Worm (Caenorhabditis elegans) whole organism, mixed stage, embryonic: Measurements from ENCODE around the gene nhr-15.

ENCODE experiments used
- M03D4.4 ChIP-seq: sonication (generic microtip); optimal IDR thresholded peaks from 2 replicates; lab custom pipeline; 2017; ENCODE audit warnings: mild to moderate bottlenecking, missing genetic modification characterization, missing compliant biosample characterization
- bed-3 ChIP-seq: fragments of 200-800 bp; sonication (Bioruptor generic); optimal IDR thresholded peaks from 3 replicates; lab custom pipeline; 2018; ENCODE audit warnings: mild to moderate bottlenecking, missing genetic modification characterization, moderate library complexity, missing compliant biosample characterization
- blmp-1 ChIP-seq: fragments of 150-350 bp; optimal IDR thresholded peaks from 2 replicates; lab custom pipeline; 2014; ENCODE audit warnings: missing biosample characterization, missing genetic modification characterization
- ceh-39 ChIP-seq: fragments of 150-350 bp; optimal IDR thresholded peaks from 2 replicates; lab custom pipeline; 2014; ENCODE audit warnings: missing biosample characterization, missing genetic modification characterization
- ceh-43 ChIP-seq: fragments of 200-800 bp; sonication (Bioruptor generic); optimal IDR thresholded peaks from 2 replicates; lab custom pipeline; 2018; ENCODE audit warnings: mild to moderate bottlenecking, missing genetic modification characterization, moderate library complexity, missing compliant biosample characterization
- ceh-83 ChIP-seq: fragments of 200-800 bp; sonication (Bioruptor generic); optimal IDR thresholded peaks from 2 replicates; lab custom pipeline; 2018; ENCODE audit warnings: mild to moderate bottlenecking, missing genetic modification characterization, missing compliant biosample characterization
- ces-1 ChIP-seq: fragments of 150-350 bp; optimal IDR thresholded peaks from 2 replicates; lab custom pipeline; 2014; ENCODE audit warnings: missing biosample characterization, missing genetic modification reagents, missing genetic modification characterization
- cnd-1 ChIP-seq: fragments of 200-800 bp; sonication (Bioruptor generic); optimal IDR thresholded peaks from 2 replicates; lab custom pipeline; 2018; ENCODE audit warnings: mild to moderate bottlenecking, missing genetic modification characterization, missing compliant biosample characterization
- drap-1 ChIP-seq: fragments of 200-800 bp; sonication (Bioruptor generic); optimal IDR thresholded peaks from 3 replicates; lab custom pipeline; 2018; ENCODE audit warnings: mild to moderate bottlenecking, missing genetic modification characterization, missing compliant biosample characterization
- elt-1 ChIP-seq: sonication (generic microtip); optimal IDR thresholded peaks from 2 replicates; lab custom pipeline; 2017; ENCODE audit warnings: missing genetic modification characterization, mild to moderate bottlenecking, missing compliant biosample characterization, antibody characterized with exemption, moderate library complexity, borderline replicate concordance; ENCODE audit not compliant: insufficient read depth
- elt-3 ChIP-seq: fragments of 150-350 bp; optimal IDR thresholded peaks from 2 replicates; lab custom pipeline; 2014; ENCODE audit warnings: missing biosample characterization, missing genetic modification characterization
- flh-1 ChIP-seq: fragments of 200-800 bp; sonication (Bioruptor generic); optimal IDR thresholded peaks from 2 replicates; lab custom pipeline; 2018; ENCODE audit warnings: mild to moderate bottlenecking, missing genetic modification characterization, moderate library complexity, missing compliant biosample characterization
- hlh-1 ChIP-seq: fragments of 150-350 bp; optimal IDR thresholded peaks from 2 replicates; lab custom pipeline; 2014; ENCODE audit warnings: missing biosample characterization, missing genetic modification reagents, missing genetic modification characterization
- lin-13 ChIP-seq: fragments of 150-350 bp; optimal IDR thresholded peaks from 2 replicates; lab custom pipeline; 2014; ENCODE audit warnings: missing biosample characterization, missing genetic modification characterization
- lin-32 ChIP-seq: fragments of 200-800 bp; sonication (Bioruptor generic); optimal IDR thresholded peaks from 2 replicates; lab custom pipeline; 2018; ENCODE audit warnings: mild to moderate bottlenecking, missing genetic modification characterization, missing compliant biosample characterization
- lsy-2 ChIP-seq: fragments of 150-350 bp; optimal IDR thresholded peaks from 2 replicates; lab custom pipeline; 2014; ENCODE audit warnings: missing biosample characterization, missing genetic modification characterization
- mab-5 ChIP-seq: fragments of 150-350 bp; optimal IDR thresholded peaks from 2 replicates; lab custom pipeline; 2014; ENCODE audit warnings: missing biosample characterization, missing genetic modification characterization
- mep-1 ChIP-seq: fragments of 150-350 bp; optimal IDR thresholded peaks from 2 replicates; lab custom pipeline; 2017; ENCODE audit warnings: missing biosample characterization, missing genetic modification reagents, missing genetic modification characterization, inconsistent platforms
- mls-2 ChIP-seq: sonication (generic microtip); optimal IDR thresholded peaks from 2 replicates; lab custom pipeline; 2016; ENCODE audit warnings: mild to moderate bottlenecking, missing genetic modification characterization, moderate library complexity, missing compliant biosample characterization
- nhr-2 ChIP-seq: fragments of 150-350 bp; optimal IDR thresholded peaks from 2 replicates; lab custom pipeline; 2014; ENCODE audit warnings: missing biosample characterization, missing genetic modification characterization
- nhr-237 ChIP-seq: fragments of 150-350 bp; optimal IDR thresholded peaks from 2 replicates; lab custom pipeline; 2014; ENCODE audit warnings: missing biosample characterization, missing genetic modification characterization
- nhr-28 ChIP-seq: fragments of 150-350 bp; optimal IDR thresholded peaks from 2 replicates; lab custom pipeline; 2014; ENCODE audit warnings: missing biosample characterization, missing genetic modification characterization
- nhr-76 ChIP-seq: sonication (generic microtip); optimal IDR thresholded peaks from 2 replicates; lab custom pipeline; 2017; ENCODE audit warnings: missing biosample characterization, missing genetic modification characterization
- pha-4 ChIP-seq: fragments of 150-350 bp; optimal IDR thresholded peaks from 2 replicates; lab custom pipeline; 2018; ENCODE audit warnings: missing biosample characterization, missing genetic modification reagents, missing genetic modification characterization
- sem-2 ChIP-seq: fragments of 200-800 bp; sonication (Bioruptor generic); optimal IDR thresholded peaks from 2 replicates; lab custom pipeline; 2018; ENCODE audit warnings: mild to moderate bottlenecking, missing genetic modification characterization, missing compliant biosample characterization
- snpc-4 ChIP-seq: fragments of 150-350 bp; optimal IDR thresholded peaks from 2 replicates; lab custom pipeline; 2014; ENCODE audit warnings: missing biosample characterization, missing genetic modification characterization
- sptf-1 ChIP-seq: sonication (generic microtip); optimal IDR thresholded peaks from 2 replicates; lab custom pipeline; 2017; ENCODE audit warnings: mild to moderate bottlenecking, missing genetic modification characterization, moderate library complexity, missing compliant biosample characterization
- tbx-8 ChIP-seq: fragments of 200-800 bp; sonication (Bioruptor generic); optimal IDR thresholded peaks from 2 replicates; lab custom pipeline; 2018; ENCODE audit warnings: mild to moderate bottlenecking, missing genetic modification characterization, moderate library complexity, missing compliant biosample characterization
- unc-120 ChIP-seq: sonication (generic microtip); optimal IDR thresholded peaks from 2 replicates; lab custom pipeline; 2017; ENCODE audit warnings: missing genetic modification characterization, missing compliant biosample characterization; ENCODE audit not compliant: poor library complexity, severe bottlenecking
- unc-62 ChIP-seq: fragments of 150-350 bp; optimal IDR thresholded peaks from 2 replicates; lab custom pipeline; 2014; ENCODE audit warnings: missing biosample characterization, missing genetic modification reagents, missing genetic modification characterization
- zip-8 ChIP-seq: fragments of 150-350 bp; optimal IDR thresholded peaks from 2 replicates; lab custom pipeline; 2014; ENCODE audit warnings: missing biosample characterization, missing genetic modification characterization
- ztf-11 ChIP-seq: fragments of 150-350 bp; optimal IDR thresholded peaks from 2 replicates; lab custom pipeline; 2014; ENCODE audit warnings: missing biosample characterization, missing genetic modification characterization

nhr-15 gene

DNA sequence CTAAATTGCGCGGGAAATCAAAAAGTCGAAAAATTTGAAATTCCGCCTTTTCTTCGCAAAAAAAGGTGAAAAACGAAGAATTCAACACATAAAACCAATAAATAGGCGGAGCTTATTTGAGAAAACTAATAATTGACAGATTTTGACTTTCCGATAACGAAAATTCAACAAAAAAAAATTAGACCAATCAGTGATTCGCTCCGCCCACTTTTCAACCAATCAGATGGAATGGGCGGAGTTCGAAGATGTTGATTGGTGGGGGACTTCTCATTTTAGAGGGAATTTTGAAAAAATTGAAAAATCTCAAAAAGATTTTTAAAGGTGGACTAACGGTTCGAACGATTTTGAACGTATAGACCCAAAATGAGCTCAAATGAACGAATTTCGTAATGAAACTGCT, 38.3 kb downstream of the nhr-15 start:
- TF ChIP-seq ces-1 (GFP tag; lab: Kevin White, UChicago) (no peak), ceh-39 (no peak), lin-13 (tag; lab: Kevin White, UChicago) (no peak), mls-2 (tag; lab: Kevin White, UChicago) (no peak)

DNA sequence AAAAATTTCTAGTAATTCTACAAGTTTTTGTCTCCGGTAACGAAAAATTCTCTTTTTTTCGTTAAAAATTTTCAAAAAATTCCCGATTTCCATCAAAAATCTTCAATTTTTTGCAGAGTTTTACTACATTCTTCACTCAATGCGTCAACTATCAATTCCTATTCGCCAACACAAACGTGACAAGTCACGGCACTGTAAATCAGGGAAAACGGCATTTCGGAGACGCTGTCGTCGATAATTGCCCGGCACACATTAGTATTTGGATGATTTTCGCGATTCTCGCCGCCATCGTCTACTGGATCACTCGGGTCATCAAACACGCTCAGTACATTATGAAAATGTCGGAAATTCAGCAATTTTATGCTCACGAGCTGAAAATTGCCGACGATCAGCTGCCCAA, 39.3 kb downstream of the nhr-15 start:
- TF ChIP-seq ceh-43 (no peak), ces-1 (GFP tag; lab: Kevin White, UChicago) (no peak), flh-1 (no peak), pha-4 (no peak), elt-1 (no peak), unc-62 (GFP tag; lab: Kevin White, UChicago) (no peak), hlh-1 (tag; lab: Kevin White, UChicago) (no peak), drap-1 (GFP tag; lab: Kevin White, UChicago) (no peak), elt-3 (tag; lab: Kevin White, UChicago) (no peak), nhr-28 (tag; lab: Kevin White, UChicago) (no peak), mab-5 (tag; lab: Kevin White, UChicago) (no peak), snpc-4 (no peak), mls-2 (tag; lab: Kevin White, UChicago) (no peak)

DNA sequence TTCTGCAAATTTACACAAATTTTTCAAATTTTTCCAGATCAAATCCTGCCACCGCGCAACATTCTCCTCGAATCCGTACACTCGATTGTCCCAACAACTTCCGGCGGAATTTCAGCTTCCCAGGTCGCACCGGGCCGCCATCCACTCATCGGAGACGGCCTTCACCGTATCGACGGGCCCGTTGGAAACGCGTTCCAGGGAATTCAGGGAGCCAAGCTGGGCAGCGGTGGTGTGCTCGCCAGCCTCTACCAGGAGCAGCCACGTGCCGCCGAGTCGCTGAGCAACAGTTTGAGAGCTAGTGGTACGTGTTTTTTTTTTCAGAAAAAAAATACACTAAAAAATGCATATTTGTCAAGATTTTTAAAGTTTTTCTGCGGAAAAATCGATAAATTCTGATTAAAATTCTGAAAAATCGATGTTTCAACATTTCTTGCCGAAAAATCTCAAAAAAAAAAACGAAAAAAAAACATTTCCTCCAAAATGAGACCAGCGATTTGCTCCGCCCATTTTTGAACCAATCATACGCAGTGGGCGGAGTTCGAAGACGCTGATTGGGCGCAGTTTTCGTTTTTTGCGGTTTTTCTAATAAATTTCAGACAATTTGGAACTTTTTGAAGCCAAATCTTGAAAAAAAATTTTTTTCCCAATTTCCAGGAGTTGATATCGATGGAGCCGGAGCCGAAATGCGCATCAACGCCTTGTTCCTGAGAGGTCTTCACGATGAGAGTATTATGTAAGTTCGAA, 44.6 kb downstream of the nhr-15 start:
- TF ChIP-seq lin-13 (tag; lab: Kevin White, UChicago) (no peak), lsy-2 (tag; lab: Kevin White, UChicago) (no peak), sem-2 (no peak), flh-1 (no peak), ztf-11 (tag; lab: Kevin White, UChicago) (no peak), unc-62 (GFP tag; lab: Kevin White, UChicago) (no peak), drap-1 (GFP tag; lab: Kevin White, UChicago) (no peak)

DNA sequence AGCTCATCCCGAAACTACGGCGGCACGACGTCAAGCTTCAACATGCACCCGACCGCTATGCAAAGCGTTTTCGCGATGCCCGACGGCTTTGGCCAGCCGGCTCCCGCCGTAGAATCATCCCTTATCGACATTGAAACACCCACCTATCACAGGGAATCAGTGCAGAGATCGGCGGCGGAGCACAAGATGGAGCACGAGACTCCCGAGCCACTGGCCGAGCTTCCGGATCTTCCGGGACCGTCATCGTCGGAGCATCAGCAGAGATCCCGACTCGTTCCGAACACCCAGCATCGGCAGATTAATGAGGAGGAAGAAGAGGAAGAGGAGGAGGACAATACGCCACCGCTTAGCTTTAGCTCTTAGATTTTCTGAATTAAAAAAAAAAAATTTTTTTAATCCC, 46.0 kb downstream of the nhr-15 start:
- TF ChIP-seq lsy-2 (tag; lab: Kevin White, UChicago) (no peak), nhr-76 (no peak), M03D4.4 (tag; lab: Kevin White, UChicago) (no peak), nhr-237 (tag; lab: Kevin White, UChicago) (no peak), nhr-28 (tag; lab: Kevin White, UChicago) (no peak)

DNA sequence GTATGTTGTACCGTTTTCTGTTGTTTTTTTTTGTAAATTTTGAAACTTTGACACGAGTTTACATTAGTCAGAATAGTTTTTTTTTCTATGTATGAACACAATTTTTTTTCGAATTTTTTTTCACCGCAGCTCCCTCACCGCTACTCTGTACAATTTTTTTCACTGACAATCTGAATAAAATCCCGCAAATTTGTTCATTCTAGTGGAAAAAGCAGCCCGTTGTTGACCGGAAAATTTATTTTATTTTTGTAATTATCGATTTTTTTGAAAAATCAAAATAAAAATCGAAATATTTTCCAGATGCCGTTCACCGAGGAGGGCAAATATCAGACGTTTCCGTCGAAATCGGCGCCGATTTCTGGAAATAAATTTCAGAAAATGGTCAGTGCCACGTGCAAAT, 46.9 kb downstream of the nhr-15 start, which contains the start of gene T22H9.1:
Gene T22H9.1, plus strand, starts transcription at position 301 of the 400 bp plus-strand sequence.
- TF ChIP-seq sptf-1 (tag; lab: Kevin White, UChicago) (no peak), nhr-237 (tag; lab: Kevin White, UChicago) (no peak), tbx-8 (no peak), elt-3 (tag; lab: Kevin White, UChicago) (no peak), lsy-2 (tag; lab: Kevin White, UChicago) (no peak), mab-5 (tag; lab: Kevin White, UChicago) (no peak), nhr-76 (no peak), pha-4 (no peak), snpc-4 (no peak), elt-1 (no peak), unc-120 (no peak), hlh-1 (tag; lab: Kevin White, UChicago) (no peak), ceh-83 (no peak), mep-1 (no peak), nhr-2 (tag; lab: Kevin White, UChicago) (no peak)

DNA sequence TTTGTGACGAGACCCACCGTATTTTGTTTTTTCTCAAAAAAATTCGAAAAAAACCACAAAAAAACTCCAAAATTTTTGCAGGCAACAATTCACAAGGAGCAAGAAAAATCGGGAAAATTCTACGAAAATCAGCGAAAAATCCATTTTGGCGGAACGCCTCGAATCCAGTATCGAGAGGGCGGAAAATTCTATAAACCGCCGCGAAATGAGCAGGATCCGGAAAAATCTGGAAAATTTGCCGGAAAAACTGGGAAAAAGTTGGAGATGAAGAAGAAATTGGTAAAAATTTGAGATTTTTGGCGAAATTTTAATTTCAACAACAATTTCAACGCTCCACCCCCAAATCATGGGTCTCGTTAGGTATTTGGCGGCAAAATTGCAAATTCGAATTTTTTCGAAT, 47.5 kb downstream of the nhr-15 start:
- no peak for TF ChIP-seq elt-1
- TF ChIP-seq zip-8 (tag; lab: Kevin White, UChicago), result no peak
- TF ChIP-seq, all 35 proteins: peak for 0

DNA sequence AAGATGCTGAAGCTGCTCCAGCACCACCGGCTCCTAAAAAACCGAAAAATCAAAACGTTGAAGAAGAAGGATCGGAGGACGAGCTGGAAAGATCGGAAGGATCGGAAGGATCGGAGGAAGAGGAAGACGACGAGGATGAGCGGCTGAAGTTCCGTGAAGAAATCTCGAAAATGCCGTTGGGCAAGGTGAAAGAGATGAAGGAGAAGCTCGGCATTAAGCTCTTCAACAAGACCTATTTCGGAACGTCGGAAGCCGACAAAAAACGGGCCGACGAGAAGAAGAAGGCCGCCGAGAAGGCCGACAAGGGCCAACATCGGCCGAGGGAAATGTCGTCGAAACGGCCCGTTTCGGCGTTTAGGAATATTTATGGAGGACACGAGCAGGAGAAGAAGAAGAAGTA, 48.8 kb downstream of the nhr-15 start:
- TF ChIP-seq hlh-1 (tag; lab: Kevin White, UChicago), result no peak
- TF ChIP-seq bed-3 (GFP tag; lab: Kevin White, UChicago), result no peak
- no peak for TF ChIP-seq flh-1
- TF ChIP-seq mls-2 (tag; lab: Kevin White, UChicago), result no peak
- TF ChIP-seq unc-120, result no peak
- no peak for TF ChIP-seq lin-32 (GFP tag; lab: Kevin White, UChicago)
- TF ChIP-seq sptf-1 (tag; lab: Kevin White, UChicago), result no peak
- TF ChIP-seq snpc-4, result no peak
- TF ChIP-seq unc-62 (GFP tag; lab: Kevin White, UChicago), result no peak
- TF ChIP-seq pha-4, result no peak
- no peak for TF ChIP-seq ces-1 (GFP tag; lab: Kevin White, UChicago)
- no peak for TF ChIP-seq cnd-1
- TF ChIP-seq ceh-39, result no peak
- TF ChIP-seq lin-13 (tag; lab: Kevin White, UChicago), result no peak
- TF ChIP-seq blmp-1 (tag; lab: Kevin White, UChicago), result no peak
- no peak for TF ChIP-seq nhr-76
